Worm (Caenorhabditis elegans): ENCODE data around the gene pkd-2.

pkd-2 gene

ce11 chrIV:15251075-15251474, 16.3 kb upstream of the pkd-2 start:
- TF ChIP-seq B0310.2 (tag; optimal IDR thresholded peaks at IDR 0.05) (no peak), hmg-4 (GFP tag; optimal IDR thresholded peaks at IDR 0.05) (no peak), ets-7 (tag; optimal IDR thresholded peaks at IDR 0.05) (no peak), tbx-37 (GFP tag; conservative IDR thresholded peaks at IDR 0.05) (no peak), hnd-1 (tag; optimal IDR thresholded peaks at IDR 0.05) (no peak)

ce11 chrIV:15245655-15246054, 10.9 kb upstream of the pkd-2 start, which contains the start of gene Y73F8A.36:
Y73F8A.36 (plus strand) TSS chrIV:15245955.
- TF ChIP-seq pes-1 (GFP tag; IDR thresholded peaks at IDR 0.05): no peak
- no peak for TF ChIP-seq tra-4 (tag; optimal IDR thresholded peaks at IDR 0.05)
- TF ChIP-seq ceh-13 (GFP tag; optimal IDR thresholded peaks at IDR 0.05): no peak
- TF ChIP-seq F13C5.2 (tag; optimal IDR thresholded peaks at IDR 0.05): no peak
- TF ChIP-seq hmbx-1 (tag; optimal IDR thresholded peaks at IDR 0.05): no peak
- no peak for TF ChIP-seq scrt-1 (GFP tag; IDR thresholded peaks at IDR 0.05)
- TF ChIP-seq flt-1 (GFP tag; IDR thresholded peaks at IDR 0.05): no peak
- TF ChIP-seq hnd-1 (tag; optimal IDR thresholded peaks at IDR 0.05): no peak
- TF ChIP-seq B0310.2 (tag; optimal IDR thresholded peaks at IDR 0.05): no peak
- no peak for TF ChIP-seq sea-1 (GFP tag; conservative IDR thresholded peaks at IDR 0.05)
- no peak for TF ChIP-seq tbx-37 (GFP tag; conservative IDR thresholded peaks at IDR 0.05)
- TF ChIP-seq ama-1 (optimal IDR thresholded peaks at IDR 0.05): no peak
- TF ChIP-seq ceh-36 (tag; optimal IDR thresholded peaks at IDR 0.05): no peak
- TF ChIP-seq hmg-4 (GFP tag; optimal IDR thresholded peaks at IDR 0.05): no peak
- no peak for TF ChIP-seq aly-1 (tag; optimal IDR thresholded peaks at IDR 0.05)

DNA sequence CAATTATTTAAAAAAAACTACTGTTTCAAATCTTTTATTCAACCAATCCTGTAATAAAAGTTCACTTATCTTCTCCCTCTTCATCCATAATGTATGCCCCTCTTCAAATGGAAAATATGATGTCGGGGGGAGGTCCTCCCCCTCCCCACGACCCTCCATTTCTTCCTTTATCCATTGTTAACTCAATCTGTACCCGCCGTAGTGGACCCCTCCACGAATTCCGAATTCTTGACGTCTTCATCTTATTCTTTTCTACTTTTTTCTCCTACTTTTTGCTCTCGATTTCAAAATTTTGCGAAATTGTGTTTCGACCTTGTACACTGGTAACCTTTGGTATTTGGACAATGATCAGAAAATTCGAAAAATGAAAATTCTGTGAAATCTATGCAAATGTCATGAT, 1.1 kb upstream of the pkd-2 start, which contains the start of gene lgc-52:
Gene lgc-52 (plus strand): TSS at position 268 of the 400 bp plus-strand sequence.
- no peak for TF ChIP-seq pes-1 (GFP tag; IDR thresholded peaks at IDR 0.05)
- no peak for TF ChIP-seq hmg-4 (GFP tag; optimal IDR thresholded peaks at IDR 0.05)
- TF ChIP-seq ceh-13 (GFP tag; optimal IDR thresholded peaks at IDR 0.05): no peak
- TF ChIP-seq tbx-11 (GFP tag; IDR thresholded peaks at IDR 0.05): no peak
- no peak for TF ChIP-seq flt-1 (GFP tag; IDR thresholded peaks at IDR 0.05)
- TF ChIP-seq ceh-36 (tag; optimal IDR thresholded peaks at IDR 0.05): no peak
- no peak for TF ChIP-seq scrt-1 (GFP tag; IDR thresholded peaks at IDR 0.05)
- TF ChIP-seq tbx-37 (GFP tag; conservative IDR thresholded peaks at IDR 0.05): no peak
- TF ChIP-seq tra-4 (tag; optimal IDR thresholded peaks at IDR 0.05): no peak

DNA sequence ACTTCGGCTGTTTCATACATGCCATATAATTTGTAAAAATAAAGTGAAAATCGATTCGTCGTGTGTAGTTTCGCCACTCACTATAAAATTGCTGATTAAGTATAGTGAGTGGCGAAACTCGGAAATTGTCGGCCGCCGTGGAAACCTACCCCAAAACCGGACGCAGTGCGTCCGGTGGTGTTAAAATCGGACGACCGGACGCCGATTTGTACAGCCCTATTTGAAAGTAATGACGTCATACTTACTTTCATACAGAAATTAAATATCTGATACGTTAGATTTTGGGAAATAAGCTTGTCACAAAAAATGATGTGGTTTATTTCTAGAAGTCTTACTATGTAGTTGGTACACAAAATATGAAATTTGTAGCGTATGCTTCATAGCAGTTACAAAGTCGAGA, 521 bp downstream of the pkd-2 start:
- no peak for TF ChIP-seq tra-4 (tag; optimal IDR thresholded peaks at IDR 0.05)
- TF ChIP-seq sea-1 (GFP tag; conservative IDR thresholded peaks at IDR 0.05): no peak
- TF ChIP-seq F13C5.2 (tag; optimal IDR thresholded peaks at IDR 0.05): no peak
- TF ChIP-seq B0310.2 (tag; optimal IDR thresholded peaks at IDR 0.05): no peak
- TF ChIP-seq flt-1 (GFP tag; IDR thresholded peaks at IDR 0.05): no peak
- TF ChIP-seq ceh-13 (GFP tag; optimal IDR thresholded peaks at IDR 0.05): no peak
- TF ChIP-seq tbx-11 (GFP tag; IDR thresholded peaks at IDR 0.05): no peak

DNA sequence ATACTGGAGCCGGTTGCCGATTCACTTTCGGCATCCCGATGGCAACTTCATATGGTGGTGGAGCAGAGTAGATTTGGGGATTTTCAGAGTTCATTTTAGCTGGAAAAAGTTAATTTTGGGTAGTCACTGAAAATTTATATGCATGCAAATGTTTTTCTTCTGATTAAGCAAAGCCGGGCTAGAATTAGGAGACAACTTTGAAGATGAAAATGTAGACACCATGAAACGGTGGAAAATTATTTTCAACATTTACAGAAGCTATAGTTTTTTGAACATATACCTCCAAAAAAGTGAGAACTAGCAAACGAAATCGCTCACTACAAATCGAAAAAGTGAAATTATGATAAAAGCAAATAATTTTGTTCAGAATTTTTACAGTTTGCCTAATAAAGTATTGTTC, 14.5 kb downstream of the pkd-2 start, which contains the start of gene Y40H7A.11:
Gene Y40H7A.11 (minus strand): TSS at position 101 of the 400 bp plus-strand sequence.
- TF ChIP-seq hmbx-1 (tag; optimal IDR thresholded peaks at IDR 0.05) (no peak), tbx-37 (GFP tag; conservative IDR thresholded peaks at IDR 0.05) (no peak), ama-1 (optimal IDR thresholded peaks at IDR 0.05) (no peak), B0310.2 (tag; optimal IDR thresholded peaks at IDR 0.05) (no peak), pes-1 (GFP tag; IDR thresholded peaks at IDR 0.05) (no peak), F13C5.2 (tag; optimal IDR thresholded peaks at IDR 0.05) (no peak), tbx-11 (GFP tag; IDR thresholded peaks at IDR 0.05) (no peak), hmg-4 (GFP tag; optimal IDR thresholded peaks at IDR 0.05) (no peak), hnd-1 (tag; optimal IDR thresholded peaks at IDR 0.05) (no peak), ceh-36 (tag; optimal IDR thresholded peaks at IDR 0.05) (no peak), ets-7 (tag; optimal IDR thresholded peaks at IDR 0.05) (no peak), flt-1 (GFP tag; IDR thresholded peaks at IDR 0.05) (no peak), tra-4 (tag; optimal IDR thresholded peaks at IDR 0.05) (no peak), ceh-13 (GFP tag; optimal IDR thresholded peaks at IDR 0.05) (no peak), scrt-1 (GFP tag; IDR thresholded peaks at IDR 0.05) (no peak), sea-1 (GFP tag; conservative IDR thresholded peaks at IDR 0.05) (no peak), aly-1 (tag; optimal IDR thresholded peaks at IDR 0.05) (no peak)

- TF ChIP-seq ama-1 (optimal IDR thresholded peaks at IDR 0.05) (no peak), flt-1 (GFP tag; IDR thresholded peaks at IDR 0.05) (no peak), hmbx-1 (tag; optimal IDR thresholded peaks at IDR 0.05) (no peak), hnd-1 (tag; optimal IDR thresholded peaks at IDR 0.05) (no peak), B0310.2 (tag; optimal IDR thresholded peaks at IDR 0.05) (no peak), ceh-36 (tag; optimal IDR thresholded peaks at IDR 0.05) (no peak), tbx-37 (GFP tag; conservative IDR thresholded peaks at IDR 0.05) (no peak), ets-7 (tag; optimal IDR thresholded peaks at IDR 0.05) (no peak), F13C5.2 (tag; optimal IDR thresholded peaks at IDR 0.05) (no peak)
Measured at ce11 chrIV:15215470-15215869, 19.3 kb downstream of the pkd-2 start, which contains the start of gene Y40H7A.10. Y40H7A.10 (minus strand) TSS chrIV:15215597.

DNA sequence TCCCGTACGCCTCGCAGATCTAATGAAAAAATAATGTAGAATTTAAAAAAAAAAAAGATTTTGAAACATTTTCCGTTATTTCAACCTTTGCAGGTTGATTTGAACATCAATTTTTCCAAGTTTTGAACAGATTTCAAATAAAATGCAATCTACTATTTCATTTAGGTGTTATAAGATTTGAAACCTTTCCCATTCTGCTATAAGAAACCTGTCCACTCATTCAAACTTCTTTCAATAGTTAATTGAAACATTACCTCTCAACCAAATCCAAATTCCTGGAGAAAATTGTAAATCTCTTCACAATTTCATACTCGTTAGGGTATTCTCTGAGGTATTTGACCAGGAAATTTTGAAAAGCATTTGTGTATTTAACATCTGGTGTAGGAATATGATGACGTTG, 20.1 kb downstream of the pkd-2 start:
- TF ChIP-seq tra-4 (tag; optimal IDR thresholded peaks at IDR 0.05): no peak

DNA sequence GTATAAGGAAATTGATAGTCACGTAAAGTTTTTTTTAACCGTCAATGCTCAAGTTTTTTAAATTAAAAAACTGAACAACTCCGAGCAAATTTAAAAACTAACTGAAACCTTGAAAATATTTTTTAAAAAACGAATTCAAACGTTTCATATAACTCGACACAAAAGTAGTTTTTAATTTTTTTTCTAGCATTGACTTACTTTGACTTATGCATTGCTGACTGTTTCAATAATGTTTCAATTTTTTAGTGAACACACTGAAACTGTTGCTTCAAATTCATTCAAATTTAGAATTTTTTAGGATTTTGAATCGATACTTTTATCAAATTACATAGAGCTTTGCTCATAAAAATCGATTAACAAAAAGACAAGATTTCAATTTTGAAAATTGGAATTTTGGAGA, 24.3 kb downstream of the pkd-2 start:
- TF ChIP-seq pes-1 (GFP tag; IDR thresholded peaks at IDR 0.05): no peak
- TF ChIP-seq ama-1 (optimal IDR thresholded peaks at IDR 0.05): no peak

ce11 chrIV:15206649-15207048, 28.1 kb downstream of the pkd-2 start:
- TF ChIP-seq ama-1 (optimal IDR thresholded peaks at IDR 0.05): no peak
- TF ChIP-seq B0310.2 (tag; optimal IDR thresholded peaks at IDR 0.05): no peak
- TF ChIP-seq ceh-36 (tag; optimal IDR thresholded peaks at IDR 0.05): no peak
- TF ChIP-seq hnd-1 (tag; optimal IDR thresholded peaks at IDR 0.05): no peak

Measured in whole organism, early embryonic.